Worm (Caenorhabditis elegans) whole organism, midembryonic: ENCODE measurements around the gene srw-117.

Source experiments
- T22C8.4 ChIP-seq: fragments of 200-800 bp; sonication (Bioruptor generic); IDR thresholded peaks from 2 replicates; pipeline ENCODE4 v1.3.6; 2022; ENCODE audit warnings: missing genetic modification characterization, missing compliant biosample characterization
- cog-1 ChIP-seq: sonication (generic microtip); optimal IDR thresholded peaks from 2 replicates; lab custom pipeline; 2016; ENCODE audit warnings: missing genetic modification characterization, missing compliant biosample characterization
- flt-1 ChIP-seq: fragments of 200-800 bp; sonication (Bioruptor generic); IDR thresholded peaks from 2 replicates; pipeline ENCODE4 v1.3.6; 2022; ENCODE audit warnings: missing genetic modification characterization, missing compliant biosample characterization
- klf-2 ChIP-seq: fragments of 200-800 bp; sonication (Bioruptor generic); conservative IDR thresholded peaks from 2 replicates; pipeline ENCODE4 v1.3.6; 2022; ENCODE audit warnings: missing genetic modification reagents, missing genetic modification characterization, missing compliant biosample characterization
- med-1 ChIP-seq: sonication (generic microtip); optimal IDR thresholded peaks from 2 replicates; lab custom pipeline; 2017; ENCODE audit warnings: missing genetic modification characterization, mild to moderate bottlenecking, missing compliant biosample characterization, antibody characterized with exemption, missing genetic modification reagents; ENCODE audit not compliant: insufficient read depth
- ref-1 ChIP-seq: fragments of 200-800 bp; sonication (Bioruptor generic); conservative IDR thresholded peaks from 2 replicates; pipeline ENCODE4 v1.3.6; 2022; ENCODE audit warnings: missing genetic modification reagents, missing genetic modification characterization, missing compliant biosample characterization
- tab-1 ChIP-seq: fragments of 200-800 bp; sonication (Bioruptor generic); IDR thresholded peaks from 2 replicates; pipeline ENCODE4 v1.3.6; 2022; ENCODE audit warnings: missing genetic modification characterization, missing compliant biosample characterization
- ztf-23 ChIP-seq: fragments of 200-800 bp; sonication (Bioruptor generic); IDR thresholded peaks from 2 replicates; pipeline ENCODE4 v1.3.6; 2022; ENCODE audit warnings: missing genetic modification reagents, missing genetic modification characterization, missing compliant biosample characterization
- ztf-29 ChIP-seq: fragments of 200-800 bp; sonication (Bioruptor generic); IDR thresholded peaks from 2 replicates; pipeline ENCODE4 v1.3.6; 2022; ENCODE audit warnings: missing genetic modification reagents, missing genetic modification characterization, missing compliant biosample characterization

srw-117 gene

DNA sequence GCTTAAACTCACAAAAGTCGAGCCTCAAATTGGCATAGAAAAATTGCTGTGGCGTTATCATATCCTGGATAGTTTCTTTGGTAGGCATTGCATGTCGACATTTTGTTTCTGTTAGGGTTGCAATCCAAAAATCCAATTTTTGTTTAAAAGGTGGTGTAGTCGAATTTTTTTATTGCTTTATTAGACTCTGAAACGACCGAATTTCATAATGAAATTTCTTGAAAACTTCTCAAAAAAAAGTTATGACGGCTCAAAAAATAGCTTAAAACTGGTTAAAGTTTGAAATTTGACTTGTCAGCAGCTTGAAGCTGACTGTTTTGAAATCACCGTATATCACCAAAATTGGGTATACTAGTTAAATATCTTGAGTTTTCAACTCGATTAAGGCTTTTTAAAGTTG lies 41.8 kb downstream of the srw-117 start, which contains the start of gene srw-143:
Gene srw-143 (minus strand): TSS at position 101 of the 400 bp plus-strand sequence.
- TF ChIP-seq ref-1 (GFP tag; lab: Robert Waterston, UW) (no peak), flt-1 (GFP tag; lab: Robert Waterston, UW) (no peak), ztf-29 (no peak), tab-1 (GFP tag; lab: Robert Waterston, UW) (no peak), cog-1 (tag; lab: Kevin White, UChicago) (no peak), klf-2 (no peak), med-1 (GFP tag; lab: Kevin White, UChicago) (no peak), T22C8.4 (GFP tag; lab: Robert Waterston, UW) (no peak), ztf-23 (GFP tag; lab: Robert Waterston, UW) (no peak)

DNA sequence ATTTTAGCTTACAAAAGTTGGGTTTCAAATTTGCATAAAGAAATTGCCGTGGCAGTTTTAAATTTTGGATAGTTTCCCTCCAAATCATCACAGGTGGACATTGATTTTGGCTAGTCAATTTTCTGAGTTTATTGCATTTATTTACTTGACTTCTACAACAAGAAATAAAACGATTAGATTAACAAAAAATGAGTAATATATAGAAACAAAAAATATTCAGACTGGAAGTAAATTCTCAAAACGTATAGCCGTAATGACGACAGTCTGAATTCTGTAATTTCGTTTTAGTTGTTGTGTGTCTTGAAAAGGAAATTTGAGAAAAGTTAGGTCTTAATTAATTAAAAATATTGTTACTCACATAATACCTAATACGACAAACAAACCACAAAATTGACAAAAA lies 44.8 kb downstream of the srw-117 start, which contains the start of gene srw-141:
Gene srw-141 (minus strand): TSS at position 101 of the 400 bp plus-strand sequence.
- TF ChIP-seq cog-1 (tag; lab: Kevin White, UChicago) (no peak), ref-1 (GFP tag; lab: Robert Waterston, UW) (no peak), flt-1 (GFP tag; lab: Robert Waterston, UW) (no peak), ztf-29 (no peak), T22C8.4 (GFP tag; lab: Robert Waterston, UW) (no peak), klf-2 (no peak), ztf-23 (GFP tag; lab: Robert Waterston, UW) (no peak)

DNA sequence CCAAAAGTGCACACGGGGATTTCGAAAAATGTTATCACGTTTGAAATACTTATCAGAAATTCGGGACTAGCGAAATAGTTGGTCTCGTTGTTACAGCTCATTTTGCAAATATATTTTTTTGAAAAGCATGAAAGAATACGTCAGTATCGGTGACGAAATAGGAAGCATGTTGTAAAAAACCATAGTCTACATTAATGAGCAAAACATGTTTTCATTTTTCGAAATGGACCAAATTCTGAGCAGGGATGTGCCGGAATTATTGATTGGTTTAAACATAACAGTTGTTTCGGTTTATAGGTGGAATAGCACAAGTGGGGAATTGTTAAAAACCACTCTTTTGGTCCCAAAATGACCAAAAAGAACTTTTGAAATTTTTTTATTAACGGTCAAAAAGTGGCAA lies 49.2 kb downstream of the srw-117 start, which contains the start of gene srh-247:
Gene srh-247 (minus strand): TSS at position 101 of the 400 bp plus-strand sequence.
- TF ChIP-seq ref-1 (GFP tag; lab: Robert Waterston, UW): no peak
